Fruit fly (Drosophila melanogaster): ENCODE results near the gene CG31673.

CG31673 gene

DNA sequence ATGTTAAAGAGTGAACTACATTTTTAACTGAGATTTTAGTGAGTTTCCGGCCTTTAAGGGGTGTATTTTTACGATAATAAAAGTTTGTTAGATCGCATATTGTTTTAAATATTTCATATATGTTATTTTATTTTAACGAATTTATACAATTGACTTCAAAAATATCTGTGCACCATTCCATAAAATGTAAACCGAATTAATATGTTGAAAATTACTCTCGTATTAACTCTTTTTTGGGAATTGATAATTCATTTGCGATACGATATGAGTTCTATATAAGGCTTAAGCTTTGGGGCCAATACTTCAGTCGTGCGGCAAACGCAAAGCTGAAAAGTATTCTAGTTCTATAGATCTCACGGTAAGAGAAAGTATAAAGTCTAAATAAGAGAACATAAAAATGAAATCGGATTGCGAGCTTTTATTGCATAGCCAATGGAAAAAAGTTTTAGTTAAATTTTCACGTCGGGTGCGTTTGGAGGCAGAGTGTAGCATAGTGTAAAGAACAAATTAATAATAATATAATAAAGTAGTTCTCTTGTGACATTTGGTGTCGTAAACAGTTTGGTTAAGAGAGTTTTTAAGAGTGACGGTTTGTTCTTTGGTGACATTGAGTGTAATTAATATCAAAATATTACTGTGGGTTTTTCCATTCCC is 5.1 kb upstream of the CG31673 start (continued):
- no peak for TF ChIP-seq Nf-YC (tag; optimal IDR thresholded peaks at IDR 0.05)
- no peak for TF ChIP-seq ATbp (GFP tag; optimal IDR thresholded peaks at IDR 0.05)
- no peak for TF ChIP-seq ac (GFP tag; optimal IDR thresholded peaks at IDR 0.05)
- no peak for TF ChIP-seq CG8290 (GFP tag; optimal IDR thresholded peaks at IDR 0.05)
- TF ChIP-seq CG8290 (tag; optimal IDR thresholded peaks at IDR 0.05): peak in 1 of 2 experiments; percentile 15
- TF ChIP-seq sd (tag; optimal IDR thresholded peaks at IDR 0.05): peak; percentile 44
- no peak for TF ChIP-seq CG4820 (GFP tag; optimal IDR thresholded peaks at IDR 0.05)
- TF ChIP-seq bsh (GFP tag; optimal IDR thresholded peaks at IDR 0.05): no peak
- no peak for TF ChIP-seq CG33557 (GFP tag; optimal IDR thresholded peaks at IDR 0.05)
- no peak for TF ChIP-seq CG8478 (optimal IDR thresholded peaks at IDR 0.05)
- no peak for TF ChIP-seq pzg (GFP tag; optimal IDR thresholded peaks at IDR 0.05)
- 0 out of 2 replicates have a peak, but pooled peaks have one; percentile 24 for TF ChIP-seq rib (GFP tag; IDR thresholded peaks at IDR 0.05)
- no peak for TF ChIP-seq stwl (tag; optimal IDR thresholded peaks at IDR 0.05)
- TF ChIP-seq twi (tag; optimal IDR thresholded peaks at IDR 0.05): no peak
- TF ChIP-seq grau (tag; optimal IDR thresholded peaks at IDR 0.05): peak; percentile 7
- peak; percentile 60 for TF ChIP-seq Med (GFP tag)
- TF ChIP-seq crp (GFP tag; optimal IDR thresholded peaks at IDR 0.05): no peak
- no peak for TF ChIP-seq CG15011 (GFP tag; optimal IDR thresholded peaks at IDR 0.05)
- no peak for TF ChIP-seq bcd (GFP tag; optimal IDR thresholded peaks at IDR 0.05)
- no peak for TF ChIP-seq CG7928 (GFP tag; optimal IDR thresholded peaks at IDR 0.05)
- TF ChIP-seq CG6765 (GFP tag; optimal IDR thresholded peaks at IDR 0.05): peak; percentile 28
- TF ChIP-seq eve (GFP tag; optimal IDR thresholded peaks at IDR 0.05): peak in 1 of 2 experiments; percentile 53
- no peak for TF ChIP-seq run (tag; optimal IDR thresholded peaks at IDR 0.05)
- no peak for TF ChIP-seq cwo (GFP tag; optimal IDR thresholded peaks at IDR 0.05)
- TF ChIP-seq gem (tag; optimal IDR thresholded peaks at IDR 0.05): peak; percentile 4
- peak; percentile 7 for TF ChIP-seq sug (tag; optimal IDR thresholded peaks at IDR 0.05)
- no peak for TF ChIP-seq hb (GFP tag; IDR thresholded peaks at IDR 0.05; ENCODE audit: partially characterized antibody)
- no peak for TF ChIP-seq CG7357 (GFP tag; IDR thresholded peaks at IDR 0.05)
- TF ChIP-seq CG18011 (GFP tag; optimal IDR thresholded peaks at IDR 0.05): no peak
- peak; percentile 23 for TF ChIP-seq CG13894 (tag; optimal IDR thresholded peaks at IDR 0.05)

dm6 chr2L:20825265-20825664 is 4.1 kb upstream of the CG31673 start:
- no peak for TF ChIP-seq amos (GFP tag; IDR thresholded peaks at IDR 0.05; ENCODE audit: partially characterized antibody)
- TF ChIP-seq HLHmδ (GFP tag; optimal IDR thresholded peaks at IDR 0.05): peak; percentile 28
- TF ChIP-seq Gsc (GFP tag; IDR thresholded peaks at IDR 0.05): no peak
- TF ChIP-seq Jarid2 (GFP tag; optimal IDR thresholded peaks at IDR 0.05): peak; percentile 11
- 0 out of 2 replicates have a peak, but pooled peaks have one; percentile 19 for TF ChIP-seq rib (GFP tag; IDR thresholded peaks at IDR 0.05)
- TF ChIP-seq bsh (GFP tag; optimal IDR thresholded peaks at IDR 0.05): peak in 1 of 2 experiments; percentile 4
- peak; percentile 41 for TF ChIP-seq nom (GFP tag; optimal IDR thresholded peaks at IDR 0.05)
- TF ChIP-seq CG32532 (GFP tag; IDR thresholded peaks at IDR 0.05): 0 out of 2 replicates have a peak, but pooled peaks have one; percentile 23
- peak; percentile 64 for TF ChIP-seq Deaf1 (tag; optimal IDR thresholded peaks at IDR 0.05)
- TF ChIP-seq chinmo (GFP tag; IDR thresholded peaks at IDR 0.05; ENCODE audit: partially characterized antibody): 0 out of 4 replicates have a peak, but pooled peaks have one; percentile 49
- TF ChIP-seq CG12769 (tag; optimal IDR thresholded peaks at IDR 0.05): peak; percentile 60
- peak in 1 of 2 experiments; percentile 7 for TF ChIP-seq Trl (optimal IDR thresholded peaks at IDR 0.05)
- TF ChIP-seq Trl (GFP tag; optimal IDR thresholded peaks at IDR 0.05): no peak
- peak; percentile 51 for TF ChIP-seq Med (GFP tag)
- peak; percentile 26; the same call in 1 of the 2 replicates for TF ChIP-seq vvl (GFP tag; IDR thresholded peaks at IDR 0.05)
- TF ChIP-seq mam (GFP tag; optimal IDR thresholded peaks at IDR 0.05): no peak
- no peak for TF ChIP-seq CG13624 (GFP tag; optimal IDR thresholded peaks at IDR 0.05)
- peak; percentile 71 for TF ChIP-seq oc (tag; optimal IDR thresholded peaks at IDR 0.05)
- no peak for TF ChIP-seq CG8290 (GFP tag; optimal IDR thresholded peaks at IDR 0.05)
- peak in 1 of 2 experiments; percentile 15 for TF ChIP-seq CG8290 (tag; optimal IDR thresholded peaks at IDR 0.05)
- peak; percentile 75 for TF ChIP-seq kni (GFP tag; optimal IDR thresholded peaks at IDR 0.05)
- TF ChIP-seq org-1 (GFP tag; optimal IDR thresholded peaks at IDR 0.05): no peak
- TF ChIP-seq Fer2 (tag; optimal IDR thresholded peaks at IDR 0.05): no peak
- TF ChIP-seq grn (GFP tag; optimal IDR thresholded peaks at IDR 0.05): peak; percentile 60

Measured in whole organism, embryonic.